Worm (Caenorhabditis elegans) whole organism, L3 larva: ENCODE results near the gene ndx-6.

Source experiments
- ama-1 ChIP-seq: fragments of 150-350 bp; optimal IDR thresholded peaks from 2 replicates; lab custom pipeline; 2018
- eor-1 ChIP-seq, 2 experiments: fragments of 150-350 bp; optimal IDR thresholded peaks; 2 replicates each; lab custom pipeline; 2014 to 2018; ENCODE audit warnings: missing biosample characterization in 2 of 2, missing genetic modification characterization in 2 of 2
- fkh-10 ChIP-seq: sonication (generic microtip); optimal IDR thresholded peaks from 2 replicates; lab custom pipeline; 2017; ENCODE audit warnings: missing biosample characterization, missing genetic modification reagents, missing genetic modification characterization
- fos-1 ChIP-seq: fragments of 150-350 bp; optimal IDR thresholded peaks from 2 replicates; lab custom pipeline; 2014; ENCODE audit warnings: missing biosample characterization, missing genetic modification characterization
- lin-39 ChIP-seq: fragments of 150-350 bp; optimal IDR thresholded peaks from 2 replicates; lab custom pipeline; 2018; ENCODE audit warnings: missing biosample characterization, missing genetic modification reagents, missing genetic modification characterization
- mdl-1 ChIP-seq: fragments of 150-350 bp; optimal IDR thresholded peaks from 2 replicates; lab custom pipeline; 2014; ENCODE audit warnings: missing biosample characterization, missing genetic modification characterization
- nhr-11 ChIP-seq: fragments of 150-350 bp; optimal IDR thresholded peaks from 2 replicates; lab custom pipeline; 2014; ENCODE audit warnings: missing biosample characterization, missing genetic modification characterization
- nhr-25 ChIP-seq: sonication (generic microtip); optimal IDR thresholded peaks from 2 replicates; lab custom pipeline; 2017; ENCODE audit warnings: missing biosample characterization, missing genetic modification characterization
- nhr-43 ChIP-seq: sonication (generic microtip); optimal IDR thresholded peaks from 2 replicates; lab custom pipeline; 2016; ENCODE audit warnings: mild to moderate bottlenecking, missing genetic modification characterization, missing compliant biosample characterization; ENCODE audit not compliant: poor library complexity, severe bottlenecking
- pqm-1 ChIP-seq: fragments of 150-350 bp; optimal IDR thresholded peaks from 2 replicates; lab custom pipeline; 2017; ENCODE audit warnings: missing biosample characterization, missing genetic modification characterization, inconsistent platforms
- snpc-4 ChIP-seq: fragments of 150-350 bp; optimal IDR thresholded peaks from 2 replicates; lab custom pipeline; 2014; ENCODE audit warnings: missing biosample characterization, missing genetic modification characterization
- unc-39 ChIP-seq: sonication (generic microtip); optimal IDR thresholded peaks from 4 replicates; lab custom pipeline; 2017; ENCODE audit warnings: missing biosample characterization, missing genetic modification characterization
- ztf-11 ChIP-seq: fragments of 150-350 bp; optimal IDR thresholded peaks from 2 replicates; lab custom pipeline; 2014; ENCODE audit warnings: missing biosample characterization, missing genetic modification characterization

ce11 chrII:5407548-5407947 is 17.9 kb upstream of the ndx-6 start, which contains the start of gene clec-141:
- TF ChIP-seq fos-1 (tag; lab: Kevin White, UChicago) = no peak
- TF ChIP-seq fkh-10 (GFP tag; lab: Kevin White, UChicago) = no peak
- no peak for TF ChIP-seq lin-39 (tag; lab: Kevin White, UChicago)
- no peak for TF ChIP-seq pqm-1 (tag; lab: Kevin White, UChicago)
- TF ChIP-seq mdl-1 (tag; lab: Kevin White, UChicago) = no peak
- TF ChIP-seq eor-1 (tag; optimal IDR thresholded peaks at IDR 0.05; lab: Kevin White, UChicago) = no peak
- TF ChIP-seq ama-1 = no peak
- TF ChIP-seq ztf-11 (tag; lab: Kevin White, UChicago) = no peak
- TF ChIP-seq snpc-4 (tag; lab: Kevin White, UChicago) = no peak
- TF ChIP-seq unc-39 (tag; lab: Kevin White, UChicago) = no peak
- no peak for TF ChIP-seq nhr-25
- no peak for TF ChIP-seq nhr-43 (tag; lab: Kevin White, UChicago)
- no peak for TF ChIP-seq nhr-11 (tag; lab: Kevin White, UChicago)
